Fruit fly (Drosophila melanogaster): ENCODE results near the gene CG13998.

dm6 chr2L:5972588-5973236, 16.1 kb upstream of the CG13998 start:
- TF ChIP-seq CG12605 (GFP tag; IDR thresholded peaks at IDR 0.05) (no peak), Pif1A (GFP tag; optimal IDR thresholded peaks at IDR 0.05) (no peak), CG14655 (GFP tag; optimal IDR thresholded peaks at IDR 0.05) (no peak), CG17806 (tag; optimal IDR thresholded peaks at IDR 0.05) (no peak), gl (tag; optimal IDR thresholded peaks at IDR 0.05) (no peak), EcR (GFP tag; optimal IDR thresholded peaks at IDR 0.05) (peak; percentile 13)
